Worm (Caenorhabditis elegans) whole organism, midembryonic: ENCODE results near the gene R09F10.3.

Experiments used
- cog-1 ChIP-seq: sonication (generic microtip); optimal IDR thresholded peaks from 2 replicates; lab custom pipeline; 2016; ENCODE audit warnings: missing genetic modification characterization, missing compliant biosample characterization
- klf-2 ChIP-seq: fragments of 200-800 bp; sonication (Bioruptor generic); conservative IDR thresholded peaks from 2 replicates; pipeline ENCODE4 v1.3.6; 2022; ENCODE audit warnings: missing genetic modification reagents, missing genetic modification characterization, missing compliant biosample characterization
- ref-1 ChIP-seq: fragments of 200-800 bp; sonication (Bioruptor generic); conservative IDR thresholded peaks from 2 replicates; pipeline ENCODE4 v1.3.6; 2022; ENCODE audit warnings: missing genetic modification reagents, missing genetic modification characterization, missing compliant biosample characterization
- tab-1 ChIP-seq: fragments of 200-800 bp; sonication (Bioruptor generic); IDR thresholded peaks from 2 replicates; pipeline ENCODE4 v1.3.6; 2022; ENCODE audit warnings: missing genetic modification characterization, missing compliant biosample characterization
- ztf-23 ChIP-seq: fragments of 200-800 bp; sonication (Bioruptor generic); IDR thresholded peaks from 2 replicates; pipeline ENCODE4 v1.3.6; 2022; ENCODE audit warnings: missing genetic modification reagents, missing genetic modification characterization, missing compliant biosample characterization
- ztf-29 ChIP-seq: fragments of 200-800 bp; sonication (Bioruptor generic); IDR thresholded peaks from 2 replicates; pipeline ENCODE4 v1.3.6; 2022; ENCODE audit warnings: missing genetic modification reagents, missing genetic modification characterization, missing compliant biosample characterization

DNA sequence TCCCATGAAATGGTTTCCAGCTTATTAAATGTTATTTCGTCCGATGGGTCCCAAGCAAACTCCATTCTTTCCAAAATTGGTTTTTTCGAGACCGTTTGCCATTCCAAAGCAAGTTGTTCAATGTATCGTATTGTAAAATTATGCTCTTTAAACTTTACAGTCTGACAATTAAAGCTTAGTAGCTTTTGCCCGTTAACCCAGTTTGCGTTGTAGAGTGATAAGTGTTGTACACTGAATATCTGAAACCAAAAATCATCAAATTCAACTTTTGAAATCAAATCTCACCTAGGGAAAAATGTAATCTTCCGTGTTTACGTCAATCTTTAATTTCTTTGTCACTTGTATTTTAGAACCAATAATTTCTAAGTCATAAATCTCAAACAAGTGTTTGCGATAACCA is 2.9 kb downstream of the R09F10.3 start:
- no peak for TF ChIP-seq tab-1
- no peak for TF ChIP-seq cog-1 (tag; lab: Kevin White, UChicago)
- TF ChIP-seq klf-2 (GFP tag; lab: Robert Waterston, UW), result no peak
- no peak for TF ChIP-seq ref-1
- no peak for TF ChIP-seq ztf-29 (GFP tag; lab: Robert Waterston, UW)
- no peak for TF ChIP-seq ztf-23 (GFP tag; lab: Robert Waterston, UW)
